Worm (Caenorhabditis elegans) whole organism, young adult: Measurements from ENCODE around the gene gba-2.

Experiments used
- pha-4 ChIP-seq: fragments of 150-350 bp; sonication (generic microtip); optimal IDR thresholded peaks from 2 replicates; lab custom pipeline; 2014; ENCODE audit warnings: missing biosample characterization, missing genetic modification reagents, missing genetic modification characterization
- snpc-1.3 ChIP-seq: sonication (generic microtip); optimal IDR thresholded peaks from 2 replicates; lab custom pipeline; 2017; ENCODE audit warnings: missing genetic modification characterization, mild to moderate bottlenecking, missing compliant biosample characterization, antibody characterized with exemption, moderate library complexity, missing genotype, missing genetic modification reagents; ENCODE audit not compliant: insufficient read depth

ce11 chrII:2146900-2147375 is 39.3 kb downstream of the gba-2 start, which contains the start of gene C40A11.2:
- TF ChIP-seq pha-4 (tag; lab: Kevin White, UChicago) = no peak
- no peak for TF ChIP-seq snpc-1.3 (tag; lab: Kevin White, UChicago)
